Worm (Caenorhabditis elegans) whole organism, L2 larva: ENCODE data around the gene C27A7.8.

Experiments
- R02D3.7 ChIP-seq: fragments of 150-350 bp; optimal IDR thresholded peaks from 2 replicates; lab custom pipeline; 2014; ENCODE audit warnings: missing biosample characterization, missing genetic modification characterization
- alr-1 ChIP-seq: fragments of 150-350 bp; optimal IDR thresholded peaks from 2 replicates; lab custom pipeline; 2014; ENCODE audit warnings: missing biosample characterization, missing genetic modification characterization
- aly-2 ChIP-seq: fragments of 150-350 bp; optimal IDR thresholded peaks from 2 replicates; lab custom pipeline; 2014; ENCODE audit warnings: missing biosample characterization, missing genetic modification characterization
- lin-39 ChIP-seq: fragments of 150-350 bp; optimal IDR thresholded peaks from 2 replicates; lab custom pipeline; 2014; ENCODE audit warnings: missing biosample characterization, missing genetic modification reagents, missing genetic modification characterization
- snpc-4 ChIP-seq: fragments of 150-350 bp; optimal IDR thresholded peaks from 2 replicates; lab custom pipeline; 2014; ENCODE audit warnings: missing biosample characterization, missing genetic modification characterization
- unc-39 ChIP-seq: fragments of 150-350 bp; optimal IDR thresholded peaks from 2 replicates; lab custom pipeline; 2014; ENCODE audit warnings: missing biosample characterization, missing genetic modification characterization

- no peak for TF ChIP-seq R02D3.7 (tag; lab: Kevin White, UChicago)
- TF ChIP-seq lin-39 (tag; lab: Kevin White, UChicago) = no peak
- TF ChIP-seq alr-1 (tag; lab: Kevin White, UChicago) = no peak
- no peak for TF ChIP-seq aly-2 (tag; lab: Kevin White, UChicago)
- TF ChIP-seq unc-39 = no peak
- no peak for TF ChIP-seq snpc-4
Observed at ce11 chrV:12114693-12115092, 38.3 kb upstream of the C27A7.8 start, which contains the start of gene spin-1.
